Worm (Caenorhabditis elegans) whole organism, L1 larva: ENCODE measurements around the gene T10D4.19.

Experiments
- C34B4.2 ChIP-seq: sonication (generic microtip); optimal IDR thresholded peaks from 2 replicates; lab custom pipeline; 2017; ENCODE audit warnings: mild to moderate bottlenecking, missing genetic modification characterization, missing compliant biosample characterization
- F16B12.6 ChIP-seq: fragments of 150-350 bp; optimal IDR thresholded peaks from 2 replicates; lab custom pipeline; 2014; ENCODE audit warnings: missing biosample characterization, missing genetic modification characterization
- Y116A8C.19 ChIP-seq: sonication (generic microtip); optimal IDR thresholded peaks from 2 replicates; lab custom pipeline; 2016; ENCODE audit warnings: missing compliant biosample characterization, missing genetic modification characterization, borderline replicate concordance
- alr-1 ChIP-seq: fragments of 200-800 bp; sonication (Bioruptor generic); optimal IDR thresholded peaks from 2 replicates; lab custom pipeline; 2018; ENCODE audit warnings: borderline replicate concordance, mild to moderate bottlenecking, missing genetic modification characterization, missing compliant biosample characterization
- ceh-90 ChIP-seq: sonication (generic microtip); optimal IDR thresholded peaks from 2 replicates; lab custom pipeline; 2016; ENCODE audit warnings: missing genetic modification characterization, missing compliant biosample characterization
- dsc-1 ChIP-seq: sonication (generic microtip); optimal IDR thresholded peaks from 2 replicates; lab custom pipeline; 2016; ENCODE audit warnings: mild to moderate bottlenecking, missing genetic modification characterization, missing compliant biosample characterization
- efl-1 ChIP-seq, 4 experiments: fragments of 150-350 bp; optimal IDR thresholded peaks in 3 of 4; peaks in 1 of 4; 1 replicate in 1 of 4; 2 replicates in 3 of 4; lab custom pipeline; 2014; ENCODE audit warnings: missing biosample characterization in 2 of 4, missing genetic modification characterization in 2 of 4, missing genetic modification reagents in 2 of 4
- fkh-4 ChIP-seq: sonication (generic microtip); optimal IDR thresholded peaks from 2 replicates; lab custom pipeline; 2016; ENCODE audit warnings: missing compliant biosample characterization, missing genetic modification characterization, borderline replicate concordance
- fkh-8 ChIP-seq: sonication (generic microtip); optimal IDR thresholded peaks from 2 replicates; lab custom pipeline; 2016; ENCODE audit warnings: mild to moderate bottlenecking, missing genetic modification characterization, missing compliant biosample characterization
- grh-1 ChIP-seq: fragments of 200-800 bp; sonication (Bioruptor generic); IDR thresholded peaks from 2 replicates; pipeline ENCODE4 v1.3.6; 2022; ENCODE audit warnings: missing genetic modification reagents, missing genetic modification characterization, missing compliant biosample characterization
- hlh-17 ChIP-seq: fragments of 200-800 bp; sonication (Bioruptor generic); optimal IDR thresholded peaks from 2 replicates; lab custom pipeline; 2018; ENCODE audit warnings: missing genetic modification characterization, mild to moderate bottlenecking, missing compliant biosample characterization, moderate library complexity, borderline replicate concordance
- lin-15B ChIP-seq: fragments of 150-350 bp; sonication (generic microtip); optimal IDR thresholded peaks from 3 replicates; lab custom pipeline; 2014; ENCODE audit warnings: missing biosample characterization, missing genetic modification characterization
- lin-35 ChIP-seq, 2 experiments: fragments of 150-350 bp; optimal IDR thresholded peaks; 2 replicates each; lab custom pipeline; 2014; ENCODE audit warnings: missing biosample characterization in 2 of 2, missing genetic modification characterization in 2 of 2, missing genetic modification reagents in 2 of 2
- lir-3 ChIP-seq: sonication (generic microtip); optimal IDR thresholded peaks from 2 replicates; lab custom pipeline; 2016; ENCODE audit warnings: mild to moderate bottlenecking, missing genetic modification characterization, moderate library complexity, missing compliant biosample characterization; ENCODE audit not compliant: poor library complexity
- lsy-2 ChIP-seq, 2 experiments: fragments of 150-350 bp; optimal IDR thresholded peaks; 2 replicates each; lab custom pipeline; 2014; ENCODE audit warnings: missing biosample characterization in 2 of 2, missing genetic modification characterization in 2 of 2
- nhr-11 ChIP-seq: fragments of 150-350 bp; optimal IDR thresholded peaks from 2 replicates; lab custom pipeline; 2014; ENCODE audit warnings: missing biosample characterization, missing genetic modification characterization
- nhr-12 ChIP-seq: sonication (generic microtip); optimal IDR thresholded peaks from 2 replicates; lab custom pipeline; 2017; ENCODE audit warnings: missing biosample characterization, missing genetic modification characterization
- nhr-19 ChIP-seq: fragments of 200-800 bp; sonication (Bioruptor generic); conservative IDR thresholded peaks from 2 replicates; pipeline ENCODE4 v1.3.6; 2022; ENCODE audit warnings: missing genetic modification characterization, missing compliant biosample characterization
- nhr-237 ChIP-seq: fragments of 150-350 bp; optimal IDR thresholded peaks from 2 replicates; lab custom pipeline; 2014; ENCODE audit warnings: missing biosample characterization, missing genetic modification characterization
- nhr-47 ChIP-seq: sonication (generic microtip); optimal IDR thresholded peaks from 2 replicates; lab custom pipeline; 2016; ENCODE audit warnings: mild to moderate bottlenecking, missing genetic modification characterization, moderate library complexity, missing compliant biosample characterization
- nhr-71 ChIP-seq: sonication (generic microtip); optimal IDR thresholded peaks from 2 replicates; lab custom pipeline; 2016; ENCODE audit warnings: mild to moderate bottlenecking, missing genetic modification characterization, moderate library complexity, missing compliant biosample characterization
- nhr-76 ChIP-seq: sonication (generic microtip); optimal IDR thresholded peaks from 2 replicates; lab custom pipeline; 2017; ENCODE audit warnings: missing biosample characterization, missing genetic modification characterization
- nhr-85 ChIP-seq: sonication (generic microtip); peaks from one replicate; lab custom pipeline; 2016; ENCODE audit warnings: missing genetic modification characterization, inconsistent platforms, missing compliant biosample characterization
- pqm-1 ChIP-seq: sonication (generic microtip); optimal IDR thresholded peaks from 3 replicates; lab custom pipeline; 2017; ENCODE audit warnings: missing biosample characterization, missing genetic modification characterization
- snu-23 ChIP-seq: sonication (generic microtip); optimal IDR thresholded peaks from 2 replicates; lab custom pipeline; 2016; ENCODE audit warnings: missing genetic modification characterization, missing compliant biosample characterization
- sox-4 ChIP-seq: sonication (generic microtip); optimal IDR thresholded peaks from 2 replicates; lab custom pipeline; 2016; ENCODE audit warnings: missing genetic modification characterization, missing compliant biosample characterization
- sup-37 ChIP-seq: fragments of 200-800 bp; sonication (Bioruptor generic); optimal IDR thresholded peaks from 2 replicates; lab custom pipeline; 2018; ENCODE audit warnings: mild to moderate bottlenecking, missing genetic modification characterization, missing compliant biosample characterization
- tlp-1 ChIP-seq: fragments of 150-350 bp; optimal IDR thresholded peaks from 2 replicates; lab custom pipeline; 2014; ENCODE audit warnings: missing biosample characterization, missing genetic modification characterization
- unc-130 ChIP-seq: fragments of 150-350 bp; optimal IDR thresholded peaks from 2 replicates; lab custom pipeline; 2017; ENCODE audit warnings: missing biosample characterization, missing genetic modification characterization, inconsistent platforms
- unc-30 ChIP-seq: sonication (generic microtip); optimal IDR thresholded peaks from 2 replicates; lab custom pipeline; 2017; ENCODE audit warnings: missing biosample characterization, missing genetic modification characterization
- unc-62 ChIP-seq: fragments of 150-350 bp; optimal IDR thresholded peaks from 2 replicates; lab custom pipeline; 2014; ENCODE audit warnings: missing biosample characterization, missing genetic modification reagents, missing genetic modification characterization
- unc-98 ChIP-seq: fragments of 200-800 bp; sonication (Bioruptor generic); IDR thresholded peaks from 2 replicates; pipeline ENCODE4 v1.3.6; 2022; ENCODE audit warnings: missing genetic modification characterization, missing compliant biosample characterization
- vab-15 ChIP-seq: sonication (generic microtip); optimal IDR thresholded peaks from 2 replicates; lab custom pipeline; 2017; ENCODE audit warnings: missing genotype, mild to moderate bottlenecking, missing genetic modification characterization, missing compliant biosample characterization
- zip-4 ChIP-seq: fragments of 200-800 bp; sonication (Bioruptor generic); optimal IDR thresholded peaks from 2 replicates; lab custom pipeline; 2018; ENCODE audit warnings: mild to moderate bottlenecking, missing genetic modification characterization, moderate library complexity, missing compliant biosample characterization
- ztf-4 ChIP-seq: fragments of 150-350 bp; optimal IDR thresholded peaks from 2 replicates; lab custom pipeline; 2014; ENCODE audit warnings: missing biosample characterization, missing genetic modification characterization

T10D4.19 gene

ce11 chrII:3154383-3154782 is 2.7 kb downstream of the T10D4.19 start, which contains the start of gene sri-32:
Gene sri-32, minus strand, starts transcription at chrII:3154483.
- TF ChIP-seq alr-1 (tag; lab: Kevin White, UChicago) (no peak), sox-4 (tag; lab: Kevin White, UChicago) (no peak), lsy-2 (tag; optimal IDR thresholded peaks at IDR 0.05; lab: Kevin White, UChicago) (no peak), unc-130 (tag; lab: Kevin White, UChicago) (no peak), nhr-11 (no peak), tlp-1 (tag; lab: Kevin White, UChicago) (no peak), vab-15 (tag; lab: Kevin White, UChicago) (no peak), unc-30 (no peak)
- TF ChIP-seq, all 84 proteins: peak for 0

ce11 chrII:3156749-3157148 is 5.0 kb downstream of the T10D4.19 start, which contains the start of gene sri-33:
Gene sri-33, minus strand, starts transcription at chrII:3156849.
- TF ChIP-seq ztf-4 (tag; lab: Kevin White, UChicago) (no peak), fkh-8 (tag; lab: Kevin White, UChicago) (peak; percentile 57)

ce11 chrII:3158985-3159384 is 7.3 kb downstream of the T10D4.19 start, which contains the start of gene sri-34:
Gene sri-34, minus strand, starts transcription at chrII:3159085.
- TF ChIP-seq nhr-76 (tag; lab: Kevin White, UChicago) (no peak), ztf-4 (tag; lab: Kevin White, UChicago) (no peak)
- TF ChIP-seq, all 84 proteins: peak for 0

- no peak for TF ChIP-seq nhr-19
- no peak for TF ChIP-seq nhr-12 (tag; lab: Kevin White, UChicago)
- no peak for TF ChIP-seq lir-3 (tag; lab: Kevin White, UChicago)
- no peak for TF ChIP-seq fkh-4
- TF ChIP-seq zip-4 (GFP tag; lab: Kevin White, UChicago): no peak
- no peak for TF ChIP-seq lin-35 (GFP tag; optimal IDR thresholded peaks at IDR 0.05; lab: Kevin White, UChicago)
- TF ChIP-seq ceh-90 (tag; lab: Kevin White, UChicago): no peak
- no peak for TF ChIP-seq snu-23 (GFP tag; lab: Kevin White, UChicago)
- no peak for TF ChIP-seq nhr-76 (tag; lab: Kevin White, UChicago)
- TF ChIP-seq nhr-47: no peak
- TF ChIP-seq unc-62 (GFP tag; lab: Kevin White, UChicago): no peak
- no peak for TF ChIP-seq hlh-17
- TF ChIP-seq grh-1 (GFP tag; lab: Robert Waterston, UW): no peak
- TF ChIP-seq nhr-85 (tag; lab: Kevin White, UChicago): no peak
- TF ChIP-seq pqm-1 (tag; lab: Kevin White, UChicago): no peak
- TF ChIP-seq vab-15 (tag; lab: Kevin White, UChicago): no peak
- TF ChIP-seq Y116A8C.19: no peak
Observed at ce11 chrII:3170089-3170488, 18.4 kb downstream of the T10D4.19 start, which contains the start of gene fbxc-55. Gene fbxc-55, minus strand, starts transcription at chrII:3170189.

- TF ChIP-seq nhr-11: no peak
- no peak for TF ChIP-seq lin-15B
- no peak for TF ChIP-seq alr-1 (tag; lab: Kevin White, UChicago)
- TF ChIP-seq unc-98 (GFP tag; lab: Robert Waterston, UW): no peak
- TF ChIP-seq sup-37: no peak
- TF ChIP-seq efl-1 (optimal IDR thresholded peaks at IDR 0.05; lab: Kevin White, UChicago): no peak
- no peak for TF ChIP-seq efl-1 (GFP tag; optimal IDR thresholded peaks at IDR 0.05 in 1 of 2; lab: Kevin White, UChicago)
- no peak for TF ChIP-seq nhr-237 (tag; lab: Kevin White, UChicago)
- TF ChIP-seq C34B4.2 (tag; lab: Kevin White, UChicago): no peak
- TF ChIP-seq F16B12.6 (tag; lab: Kevin White, UChicago): no peak
- no peak for TF ChIP-seq unc-30
- no peak for TF ChIP-seq zip-4 (GFP tag; lab: Kevin White, UChicago)
- no peak for TF ChIP-seq nhr-71
- TF ChIP-seq lin-35 (GFP tag; optimal IDR thresholded peaks at IDR 0.05; lab: Kevin White, UChicago): no peak
- TF ChIP-seq dsc-1 (tag; lab: Kevin White, UChicago): no peak
Observed at ce11 chrII:3172176-3172575, 20.5 kb downstream of the T10D4.19 start, which contains the start of gene Y27F2A.10. Gene Y27F2A.10, minus strand, starts transcription at chrII:3172276.
